Worm (Caenorhabditis elegans): ENCODE data around the gene Y66D12A.19.

The Y66D12A.19 gene

DNA sequence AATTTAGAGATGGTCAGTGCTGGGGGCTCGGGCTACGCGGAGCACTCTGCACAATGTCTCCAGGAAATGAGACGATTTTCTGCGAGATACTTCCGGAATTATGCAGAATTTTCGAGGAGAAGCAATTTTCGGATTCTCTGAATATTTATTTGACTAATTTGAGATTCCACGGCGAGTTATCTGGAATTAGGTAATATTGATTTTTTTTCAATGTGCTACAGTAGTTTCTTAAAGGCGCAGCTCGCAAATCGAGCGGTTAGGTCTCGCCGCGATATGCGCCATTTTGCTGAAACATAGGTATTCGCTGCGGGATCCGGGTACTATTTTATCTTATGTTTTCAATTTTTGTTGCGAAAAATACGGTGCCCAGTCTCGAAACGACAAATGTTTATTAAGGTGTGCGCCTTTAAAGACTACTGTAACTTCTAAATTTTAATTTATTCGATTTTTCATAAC lies 25.8 kb downstream of the Y66D12A.19 start, which contains the start of gene nrps-1:
Gene nrps-1, plus strand, starts transcription at position 51 of the 456 bp plus-strand sequence.
- TF ChIP-seq blmp-1 (tag; optimal IDR thresholded peaks at IDR 0.05; ENCODE audit: insufficient read depth) (no peak), lsy-2 (tag; optimal IDR thresholded peaks at IDR 0.05) (no peak), elt-1 (tag; optimal IDR thresholded peaks at IDR 0.05) (no peak), ztf-4 (tag; optimal IDR thresholded peaks at IDR 0.05) (no peak), aly-2 (tag; optimal IDR thresholded peaks at IDR 0.05) (no peak), crh-2 (tag; optimal IDR thresholded peaks at IDR 0.05) (no peak), snpc-4 (tag; optimal IDR thresholded peaks at IDR 0.05) (no peak), peb-1 (tag; optimal IDR thresholded peaks at IDR 0.05) (no peak), ztf-1 (GFP tag; conservative IDR thresholded peaks at IDR 0.05) (no peak), nhr-129 (tag; optimal IDR thresholded peaks at IDR 0.05) (no peak), egl-27 (tag; optimal IDR thresholded peaks at IDR 0.05) (no peak), nhr-6 (tag; optimal IDR thresholded peaks at IDR 0.05) (no peak)

DNA sequence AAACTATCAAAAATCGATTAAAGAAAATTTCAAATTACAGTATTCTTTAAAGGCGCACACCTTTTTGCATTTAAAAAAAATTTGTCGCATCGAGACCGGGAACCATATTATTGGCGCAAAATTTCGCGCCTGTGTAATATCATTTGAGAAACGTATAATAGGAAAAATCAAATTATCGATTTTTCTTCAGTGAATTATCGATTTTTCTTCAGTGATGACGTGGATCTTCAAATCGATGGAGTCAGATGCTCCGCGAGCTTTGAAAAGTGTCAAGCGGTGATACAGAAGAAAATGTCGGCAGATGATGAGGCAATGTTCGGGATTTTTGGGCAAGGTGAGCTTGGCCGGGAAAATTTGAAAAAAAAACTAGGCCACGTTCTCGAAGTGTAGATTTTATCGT lies 26.6 kb downstream of the Y66D12A.19 start:
- TF ChIP-seq nhr-11 (tag; optimal IDR thresholded peaks at IDR 0.05): no peak
- TF ChIP-seq ZK546.5 (tag; optimal IDR thresholded peaks at IDR 0.05): no peak
- no peak for TF ChIP-seq skn-1 (tag; optimal IDR thresholded peaks at IDR 0.05)

DNA sequence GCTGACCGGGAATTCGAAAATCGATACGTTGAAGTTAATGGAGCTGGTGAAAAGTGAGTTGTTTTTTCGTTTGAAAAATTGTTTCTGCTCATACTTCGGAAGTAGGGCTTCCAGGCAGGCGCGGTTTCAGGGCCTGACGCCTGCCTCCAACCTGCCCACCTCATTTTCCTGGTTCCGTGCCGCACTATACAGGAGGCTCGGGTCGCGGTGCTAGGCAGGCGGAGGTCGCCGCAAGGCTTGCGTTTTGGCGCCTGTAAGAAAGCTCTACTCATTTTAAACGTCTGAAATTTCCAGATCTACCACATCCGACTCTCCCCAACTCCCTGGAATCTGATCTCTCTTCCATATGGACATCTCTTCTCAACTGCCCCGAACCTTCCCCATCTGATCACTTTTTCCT lies 36.1 kb downstream of the Y66D12A.19 start:
- TF ChIP-seq nhr-21 (tag; optimal IDR thresholded peaks at IDR 0.05) (no peak), mab-5 (tag; optimal IDR thresholded peaks at IDR 0.05) (no peak), skn-1 (tag; optimal IDR thresholded peaks at IDR 0.05) (no peak), aly-2 (tag; optimal IDR thresholded peaks at IDR 0.05) (no peak), nhr-77 (tag; optimal IDR thresholded peaks at IDR 0.05) (no peak), ZK546.5 (tag; optimal IDR thresholded peaks at IDR 0.05) (no peak), nhr-6 (tag; optimal IDR thresholded peaks at IDR 0.05) (no peak), peb-1 (tag; optimal IDR thresholded peaks at IDR 0.05) (no peak), nhr-25 (tag; optimal IDR thresholded peaks at IDR 0.05) (no peak), nhr-23 (tag; optimal IDR thresholded peaks at IDR 0.05) (no peak), sma-9 (GFP tag; optimal IDR thresholded peaks at IDR 0.05) (no peak), sma-9 (tag; optimal IDR thresholded peaks at IDR 0.05) (no peak), snpc-4 (tag; optimal IDR thresholded peaks at IDR 0.05) (no peak), elt-1 (tag; optimal IDR thresholded peaks at IDR 0.05) (no peak), ama-1 (optimal IDR thresholded peaks at IDR 0.05) (no peak), nhr-237 (tag; optimal IDR thresholded peaks at IDR 0.05) (no peak)

DNA sequence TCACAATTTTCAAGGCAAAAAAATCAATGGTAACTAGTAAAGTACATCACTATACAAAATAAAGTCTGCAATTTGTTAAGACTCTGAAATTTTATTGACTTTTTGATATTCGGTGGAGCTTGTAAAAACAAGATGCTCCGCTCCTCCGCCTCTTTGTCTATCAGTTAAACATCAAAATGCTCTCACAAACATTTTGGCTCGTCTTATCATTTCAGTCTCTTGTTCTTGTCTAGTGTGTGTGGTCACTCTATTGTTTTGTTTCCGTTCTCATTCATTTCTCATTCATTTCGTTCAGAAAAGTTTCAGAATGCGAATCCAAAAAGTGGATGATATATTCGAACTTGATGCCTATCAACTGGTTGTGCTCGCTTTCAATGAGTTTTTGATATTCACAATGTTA lies 39.2 kb downstream of the Y66D12A.19 start, which contains the start of gene Y66D12A.13:
Gene Y66D12A.13, plus strand, starts transcription at position 301 of the 400 bp plus-strand sequence.
- peak; percentile 3 for TF ChIP-seq fos-1 (tag; optimal IDR thresholded peaks at IDR 0.05)
- no peak for TF ChIP-seq crh-2 (tag; optimal IDR thresholded peaks at IDR 0.05)

DNA sequence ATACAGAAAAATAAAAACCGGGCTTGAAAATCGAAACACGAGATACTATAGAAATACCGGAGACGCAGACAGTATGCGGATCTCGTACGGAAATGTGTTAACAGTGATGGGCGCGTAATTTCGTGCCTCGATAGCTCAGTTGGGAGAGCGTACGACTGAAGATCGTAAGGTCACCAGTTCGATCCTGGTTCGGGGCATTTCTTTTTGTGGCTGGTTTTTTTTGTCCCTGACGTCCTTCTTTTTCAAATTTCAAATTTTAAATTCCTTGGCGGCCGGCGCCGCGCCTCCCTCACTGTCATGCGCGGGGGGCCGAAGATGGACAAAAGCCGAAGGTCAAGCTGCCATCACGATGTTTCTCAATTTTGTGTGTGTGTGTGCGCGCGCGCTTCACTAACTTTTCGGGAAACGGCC lies 45.8 kb downstream of the Y66D12A.19 start:
- TF ChIP-seq elt-1 (tag; optimal IDR thresholded peaks at IDR 0.05): no peak
- no peak for TF ChIP-seq lin-11 (tag; optimal IDR thresholded peaks at IDR 0.05)
- peak; percentile 22 for TF ChIP-seq nhr-21 (tag; optimal IDR thresholded peaks at IDR 0.05)
- peak; percentile 44 for TF ChIP-seq nhr-25 (tag; optimal IDR thresholded peaks at IDR 0.05)
- TF ChIP-seq sma-3 (GFP tag; optimal IDR thresholded peaks at IDR 0.05): peak; percentile 41
- peak; percentile 24 for TF ChIP-seq nhr-129 (tag; optimal IDR thresholded peaks at IDR 0.05)

DNA sequence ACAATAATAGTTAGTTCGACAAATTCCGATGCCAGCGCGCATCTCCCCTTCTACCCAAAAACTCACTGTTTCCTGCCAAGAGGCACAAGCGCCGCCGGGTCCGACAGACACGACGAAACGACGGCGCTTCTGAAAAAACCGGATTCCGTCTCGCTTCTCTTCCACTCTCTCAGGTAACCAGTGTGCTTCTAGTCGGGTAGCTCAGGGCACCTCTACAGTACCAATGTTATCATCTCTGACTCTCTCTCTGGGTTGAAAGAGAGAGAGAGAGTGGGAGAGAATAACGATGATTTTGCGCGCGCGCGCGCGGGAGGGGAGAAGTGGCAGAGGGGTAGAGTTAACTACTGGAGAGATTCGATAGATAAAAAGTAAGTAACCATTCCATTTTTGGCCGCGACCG lies 48.0 kb downstream of the Y66D12A.19 start:
- TF ChIP-seq R02D3.7 (tag; optimal IDR thresholded peaks at IDR 0.05) (no peak), sma-3 (GFP tag; optimal IDR thresholded peaks at IDR 0.05) (no peak), gmeb-1 (tag; optimal IDR thresholded peaks at IDR 0.05) (peak; percentile 1), lin-39 (tag; optimal IDR thresholded peaks at IDR 0.05) (no peak), F13H6.1 (tag; optimal IDR thresholded peaks at IDR 0.05) (peak; percentile 46), ceh-16 (tag; optimal IDR thresholded peaks at IDR 0.05) (peak; percentile 17), nhr-25 (tag; optimal IDR thresholded peaks at IDR 0.05) (peak; percentile 52)

DNA sequence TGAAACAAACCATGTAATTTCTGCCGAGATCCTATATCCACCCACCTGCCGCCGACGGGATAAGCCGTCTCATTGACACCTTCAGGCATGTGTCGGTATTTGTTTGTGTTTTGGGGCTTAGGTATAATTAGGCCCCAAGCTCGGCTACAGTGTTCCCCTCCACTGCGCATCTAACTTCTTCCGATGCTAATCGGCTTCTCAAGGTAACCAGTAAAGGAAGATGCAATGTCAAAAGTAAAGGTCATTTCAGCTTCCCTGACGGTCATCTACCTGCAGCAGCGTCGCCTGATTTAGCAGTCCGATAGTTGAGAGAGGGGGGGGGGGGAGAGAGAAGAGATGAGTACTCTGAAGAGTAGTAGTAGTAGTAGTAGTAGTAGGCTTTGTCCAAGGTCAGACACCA lies 49.4 kb downstream of the Y66D12A.19 start:
- TF ChIP-seq egl-27 (tag; optimal IDR thresholded peaks at IDR 0.05): peak; percentile 6
- peak; percentile 15 for TF ChIP-seq ceh-16 (tag; optimal IDR thresholded peaks at IDR 0.05)
- no peak for TF ChIP-seq lin-13 (GFP tag; optimal IDR thresholded peaks at IDR 0.05)
- TF ChIP-seq nhr-25 (tag; optimal IDR thresholded peaks at IDR 0.05): peak; percentile 36
- TF ChIP-seq blmp-1 (tag; optimal IDR thresholded peaks at IDR 0.05; ENCODE audit: insufficient read depth): no peak
- TF ChIP-seq nhr-23 (tag; optimal IDR thresholded peaks at IDR 0.05): no peak
- no peak for TF ChIP-seq nhr-77 (tag; optimal IDR thresholded peaks at IDR 0.05)
- TF ChIP-seq elt-3 (tag; optimal IDR thresholded peaks at IDR 0.05): no peak

Measured in whole organism, L2 larva.